Worm (Caenorhabditis elegans) whole organism, L1 larva: Measurements from ENCODE around the gene vpat-1.

Experiments used
- aha-1 ChIP-seq: fragments of 150-350 bp; optimal IDR thresholded peaks from 2 replicates; lab custom pipeline; 2014; ENCODE audit warnings: missing biosample characterization, missing genetic modification characterization
- ceh-82 ChIP-seq, 3 experiments: fragments of 150-350 bp in 1 of 3; sonication (generic microtip) in 2 of 3; optimal IDR thresholded peaks; 2 replicates each; lab custom pipeline; 2014 to 2017; ENCODE audit warnings: missing biosample characterization in 3 of 3, missing genetic modification characterization in 3 of 3
- fkh-10 ChIP-seq: sonication (generic microtip); optimal IDR thresholded peaks from 2 replicates; lab custom pipeline; 2017; ENCODE audit warnings: missing biosample characterization, missing genetic modification reagents, missing genetic modification characterization
- isw-1 ChIP-seq: fragments of 200-800 bp; sonication (Bioruptor generic); IDR thresholded peaks from 2 replicates; pipeline ENCODE4 v1.3.6; 2022; ENCODE audit warnings: missing genetic modification characterization, missing compliant biosample characterization
- lin-13 ChIP-seq: fragments of 150-350 bp; optimal IDR thresholded peaks from 2 replicates; lab custom pipeline; 2014; ENCODE audit warnings: missing biosample characterization, missing genetic modification reagents, missing genetic modification characterization
- lsy-2 ChIP-seq, 2 experiments: fragments of 150-350 bp; optimal IDR thresholded peaks; 2 replicates each; lab custom pipeline; 2014; ENCODE audit warnings: missing biosample characterization in 2 of 2, missing genetic modification characterization in 2 of 2
- skn-1 ChIP-seq: fragments of 150-350 bp; optimal IDR thresholded peaks from 2 replicates; lab custom pipeline; 2014; ENCODE audit warnings: missing biosample characterization, missing genetic modification characterization
- tbx-2 ChIP-seq: sonication (generic microtip); optimal IDR thresholded peaks from 2 replicates; lab custom pipeline; 2016; ENCODE audit warnings: missing genetic modification characterization, missing compliant biosample characterization

DNA sequence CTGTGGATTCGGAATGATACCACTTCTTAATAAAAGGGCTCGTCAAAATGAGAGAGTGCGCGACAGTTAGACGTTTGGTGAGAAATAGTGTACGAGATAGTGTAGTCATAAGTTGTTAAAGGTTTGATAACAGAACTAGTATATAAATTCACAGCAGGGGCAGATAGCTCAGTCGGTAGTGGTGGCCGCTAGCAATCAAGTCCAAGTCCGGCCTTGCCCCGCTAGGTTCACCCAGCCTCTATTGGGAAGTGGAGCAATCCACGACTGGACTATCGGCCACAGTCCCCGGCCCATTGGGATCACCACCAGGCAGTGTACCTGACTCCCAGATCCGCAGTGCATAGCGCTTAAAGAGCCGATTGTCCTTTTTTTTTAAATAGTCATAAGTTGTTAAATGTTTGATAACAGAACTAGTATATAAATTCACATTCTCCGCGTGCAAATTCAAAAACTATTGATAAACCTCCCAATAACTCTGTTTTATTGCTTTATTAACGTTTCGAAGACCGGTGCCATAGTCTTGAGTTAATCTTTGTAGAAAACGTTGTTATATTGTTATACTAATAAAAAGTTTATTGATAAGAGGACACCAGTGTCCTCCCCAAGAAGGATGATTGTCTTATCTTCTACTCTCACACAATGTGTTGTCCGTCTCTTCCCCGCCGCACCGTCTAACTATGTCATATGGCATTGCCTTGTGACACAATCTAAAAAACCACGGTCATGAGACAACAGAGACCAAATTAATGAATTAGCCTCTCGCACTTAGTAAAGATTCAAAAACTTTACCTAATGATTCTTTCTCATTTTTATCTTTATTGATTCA, 35.2 kb downstream of the vpat-1 start:
- TF ChIP-seq lin-13 (GFP tag; lab: Kevin White, UChicago) (peak; percentile 26), lsy-2 (tag; optimal IDR thresholded peaks at IDR 0.05; lab: Kevin White, UChicago) (peak; percentile 34 to 62), isw-1 (GFP tag; lab: Robert Waterston, UW) (no peak), aha-1 (tag; lab: Kevin White, UChicago) (no peak), fkh-10 (no peak), skn-1 (tag; lab: Kevin White, UChicago) (peak; percentile 68), ceh-82 (tag; optimal IDR thresholded peaks at IDR 0.05; lab: Kevin White, UChicago) (no peak), tbx-2 (tag; lab: Kevin White, UChicago) (peak; percentile 56)
